Worm (Caenorhabditis elegans) whole organism, young adult: Measurements from ENCODE around the gene Y59E1A.4.

Experiments used
- dpff-1 ChIP-seq: sonication (generic microtip); optimal IDR thresholded peaks from 2 replicates; lab custom pipeline; 2017; ENCODE audit warnings: mild to moderate bottlenecking, missing genetic modification characterization, missing compliant biosample characterization
- gei-17 ChIP-seq: fragments of 200-800 bp; sonication (Bioruptor generic); optimal IDR thresholded peaks from 2 replicates; lab custom pipeline; 2018; ENCODE audit warnings: mild to moderate bottlenecking, missing genetic modification characterization, missing compliant biosample characterization
- let-607 ChIP-seq, 2 experiments: fragments of 200-800 bp in 1 of 2; sonication (Bioruptor generic) in 1 of 2; sonication (generic microtip) in 1 of 2; optimal IDR thresholded peaks; 2 replicates each; lab custom pipeline; 2016 to 2018; ENCODE audit warnings: mild to moderate bottlenecking in 2 of 2, missing compliant biosample characterization in 2 of 2, missing genetic modification characterization in 2 of 2, moderate library complexity in 2 of 2, missing genotype in 1 of 2
- lin-26 ChIP-seq: fragments of 200-800 bp; sonication (Bioruptor generic); IDR thresholded peaks from 2 replicates; pipeline ENCODE4 v1.3.6; 2022; ENCODE audit warnings: missing genetic modification reagents, missing genetic modification characterization, missing compliant biosample characterization
- lsl-1 ChIP-seq: fragments of 200-800 bp; sonication (Bioruptor generic); optimal IDR thresholded peaks from 2 replicates; lab custom pipeline; 2018; ENCODE audit warnings: mild to moderate bottlenecking, missing genetic modification characterization, moderate library complexity, missing compliant biosample characterization
- rcor-1 ChIP-seq: fragments of 200-800 bp; sonication (Bioruptor generic); IDR thresholded peaks from 2 replicates; pipeline ENCODE4 v1.3.6; 2022; ENCODE audit warnings: missing genetic modification reagents, missing genetic modification characterization, missing compliant biosample characterization
- snpc-3.4 ChIP-seq: sonication (generic microtip); optimal IDR thresholded peaks from 2 replicates; lab custom pipeline; 2017; ENCODE audit warnings: missing genetic modification characterization, mild to moderate bottlenecking, missing compliant biosample characterization, antibody characterized with exemption, moderate library complexity, missing genotype, missing genetic modification reagents
- snpc-4 ChIP-seq, 5 experiments: fragments of 150-350 bp in 1 of 5; sonication (generic microtip) in 4 of 5; optimal IDR thresholded peaks; 2 replicates each; lab custom pipeline; 2014 to 2018; ENCODE audit warnings: missing genetic modification characterization in 5 of 5, missing biosample characterization in 3 of 5, antibody characterized with exemption in 2 of 5, mild to moderate bottlenecking in 2 of 5, missing compliant biosample characterization in 2 of 5, missing genotype in 2 of 5, moderate library complexity in 2 of 5, missing genetic modification reagents in 1 of 5
- tlf-1 ChIP-seq: fragments of 200-800 bp; sonication (Bioruptor generic); optimal IDR thresholded peaks from 2 replicates; lab custom pipeline; 2018; ENCODE audit warnings: mild to moderate bottlenecking, missing genetic modification characterization, missing compliant biosample characterization
- unc-62 ChIP-seq: fragments of 150-350 bp; optimal IDR thresholded peaks from 2 replicates; lab custom pipeline; 2014; ENCODE audit warnings: missing biosample characterization, missing genetic modification reagents, missing genetic modification characterization

DNA sequence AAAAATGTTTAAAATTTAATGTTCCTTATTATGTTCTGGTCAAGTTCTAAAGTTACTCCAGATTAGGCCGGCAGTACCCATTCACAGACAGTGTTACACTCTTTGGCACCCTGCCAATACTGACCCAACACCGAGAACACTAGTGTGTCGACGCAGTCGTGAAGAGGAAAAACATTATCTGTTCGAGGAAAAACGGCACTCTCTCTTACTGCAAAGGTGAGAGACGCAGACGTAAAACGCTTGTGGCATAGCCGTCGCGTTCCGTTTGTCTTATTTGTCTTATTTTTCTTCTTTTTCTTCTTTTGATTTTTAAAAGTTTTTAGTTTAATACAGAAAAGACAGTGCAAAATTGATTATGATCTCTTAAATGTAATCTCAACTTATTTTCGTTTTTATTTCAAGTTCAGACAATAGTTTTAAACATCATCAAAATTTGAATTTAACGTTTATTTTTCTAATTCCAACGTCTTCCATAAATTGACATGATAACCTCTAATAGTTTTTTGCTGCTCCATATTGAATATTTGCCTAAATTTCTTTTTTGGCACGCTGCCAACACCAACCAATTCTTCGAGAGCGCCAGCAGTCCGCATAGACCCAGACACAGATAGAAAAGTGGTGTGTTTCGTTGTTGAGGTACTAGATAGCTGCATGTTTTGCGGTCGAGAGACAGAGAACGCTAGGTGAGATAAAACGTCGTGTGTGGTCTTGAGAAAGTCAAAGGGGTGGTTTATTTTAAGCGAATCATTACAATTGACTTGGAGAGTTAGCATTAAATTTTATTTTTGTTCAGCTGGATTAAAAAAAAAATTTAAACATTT lies 21.3 kb upstream of the Y59E1A.4 start:
- TF ChIP-seq dpff-1 (no peak), snpc-3.4 (tag; lab: Kevin White, UChicago) (no peak), snpc-4 (GFP tag; optimal IDR thresholded peaks at IDR 0.05; lab: Kevin White, UChicago) (no peak), snpc-4 (tag; optimal IDR thresholded peaks at IDR 0.05; lab: Kevin White, UChicago) (no peak), lsl-1 (no peak), let-607 (tag; optimal IDR thresholded peaks at IDR 0.05; lab: Kevin White, UChicago) (no peak), lin-26 (no peak), unc-62 (GFP tag; lab: Kevin White, UChicago) (no peak), tlf-1 (no peak), gei-17 (GFP tag; lab: Kevin White, UChicago) (no peak), rcor-1 (GFP tag; lab: Robert Waterston, UW) (no peak)
